Worm (Caenorhabditis elegans): ENCODE results near the gene F10A3.12.

The F10A3.12 gene

DNA sequence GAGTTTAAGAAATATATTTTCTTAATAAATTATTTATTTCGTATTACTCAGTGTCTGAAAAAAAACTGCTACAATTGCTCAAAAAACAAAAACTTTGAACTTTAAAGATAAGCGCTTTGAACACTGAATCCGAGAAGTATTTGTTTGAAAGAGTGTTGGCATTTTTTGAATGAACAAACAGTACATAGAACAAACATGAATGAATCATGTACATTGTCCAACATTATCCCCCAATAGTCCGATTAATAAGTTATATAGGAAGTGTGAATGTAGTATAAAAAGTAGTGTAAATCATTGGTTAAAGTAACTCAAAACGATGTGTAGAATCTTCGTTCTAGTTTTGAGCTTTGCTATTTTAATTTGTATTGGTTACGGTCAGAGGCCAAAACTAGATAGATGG lies 37.9 kb downstream of the F10A3.12 start, which contains the start of gene F11A5.17:
Gene F11A5.17 (plus strand): TSS at position 301 of the 400 bp plus-strand sequence.
- TF ChIP-seq ceh-9 (tag; optimal IDR thresholded peaks at IDR 0.05) (no peak), ama-1 (optimal IDR thresholded peaks at IDR 0.05) (no peak), gmeb-2 (tag; optimal IDR thresholded peaks at IDR 0.05) (no peak), che-1 (tag; optimal IDR thresholded peaks at IDR 0.05) (no peak), lin-11 (tag; optimal IDR thresholded peaks at IDR 0.05) (no peak), fkh-10 (GFP tag; optimal IDR thresholded peaks at IDR 0.05) (no peak), unc-55 (GFP tag; optimal IDR thresholded peaks at IDR 0.05) (no peak), elt-4 (tag; optimal IDR thresholded peaks at IDR 0.05) (no peak), dve-1 (tag; optimal IDR thresholded peaks at IDR 0.05) (no peak), nhr-232 (tag; optimal IDR thresholded peaks at IDR 0.05) (no peak)

DNA sequence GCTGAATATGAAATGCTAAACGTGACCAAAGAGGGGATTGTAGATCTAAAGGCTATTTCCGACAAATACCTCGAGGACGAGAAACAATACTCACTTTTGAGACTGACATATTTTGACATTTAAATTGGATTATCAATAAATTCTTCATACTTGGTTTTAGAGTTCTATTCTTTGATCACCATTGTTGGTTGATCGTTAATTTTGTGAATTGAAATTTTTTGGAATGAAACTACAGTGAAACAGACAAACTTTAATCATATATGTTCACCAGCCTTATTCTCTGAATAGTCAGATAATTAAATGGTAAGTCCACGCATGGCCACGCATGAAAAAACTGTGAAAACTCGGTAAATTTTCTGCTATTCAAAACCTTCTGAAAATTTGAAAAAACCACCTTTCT lies 38.8 kb downstream of the F10A3.12 start, which contains the start of gene F11A5.18:
Gene F11A5.18 (plus strand): TSS at position 301 of the 400 bp plus-strand sequence.
- no peak for TF ChIP-seq F13H6.1 (tag; optimal IDR thresholded peaks at IDR 0.05)
- no peak for TF ChIP-seq tbx-7 (tag; optimal IDR thresholded peaks at IDR 0.05)
- no peak for TF ChIP-seq fax-1 (tag; optimal IDR thresholded peaks at IDR 0.05)
- TF ChIP-seq fkh-6 (tag; optimal IDR thresholded peaks at IDR 0.05) = no peak
- TF ChIP-seq pha-2 (tag; optimal IDR thresholded peaks at IDR 0.05) = no peak

ce11 chrV:16204888-16205287 lies 41.1 kb downstream of the F10A3.12 start, which contains the start of gene irld-26:
Gene irld-26, plus strand, starts transcription at chrV:16205188.
- TF ChIP-seq pros-1 (tag; optimal IDR thresholded peaks at IDR 0.05) = no peak
- no peak for TF ChIP-seq ceh-48 (tag; optimal IDR thresholded peaks at IDR 0.05)
- TF ChIP-seq ceh-2 (tag; optimal IDR thresholded peaks at IDR 0.05) = no peak
- TF ChIP-seq unc-3 (GFP tag; conservative IDR thresholded peaks at IDR 0.05) = no peak
- no peak for TF ChIP-seq unc-3 (tag; optimal IDR thresholded peaks at IDR 0.05)
- no peak for TF ChIP-seq hlh-6 (tag; optimal IDR thresholded peaks at IDR 0.05)
- no peak for TF ChIP-seq pag-3 (tag; optimal IDR thresholded peaks at IDR 0.05; ENCODE audit: borderline replicate concordance)
- no peak for TF ChIP-seq elt-4 (tag; optimal IDR thresholded peaks at IDR 0.05)
- no peak for TF ChIP-seq ahr-1 (tag; optimal IDR thresholded peaks at IDR 0.05)
- no peak for TF ChIP-seq mec-3 (tag; optimal IDR thresholded peaks at IDR 0.05; ENCODE audit: borderline replicate concordance)
- TF ChIP-seq hlh-13 (GFP tag; optimal IDR thresholded peaks at IDR 0.05) = no peak
- TF ChIP-seq nhr-232 (tag; optimal IDR thresholded peaks at IDR 0.05) = no peak
- no peak for TF ChIP-seq syd-9 (tag; optimal IDR thresholded peaks at IDR 0.05)
- no peak for TF ChIP-seq ama-1 (optimal IDR thresholded peaks at IDR 0.05)
- no peak for TF ChIP-seq ref-2 (tag; optimal IDR thresholded peaks at IDR 0.05)
- no peak for TF ChIP-seq ztf-16 (tag; optimal IDR thresholded peaks at IDR 0.05)
- no peak for TF ChIP-seq ttx-3 (tag; optimal IDR thresholded peaks at IDR 0.05)
- no peak for TF ChIP-seq ceh-30 (tag; optimal IDR thresholded peaks at IDR 0.05)
- no peak for TF ChIP-seq lim-6 (tag; optimal IDR thresholded peaks at IDR 0.05)

DNA sequence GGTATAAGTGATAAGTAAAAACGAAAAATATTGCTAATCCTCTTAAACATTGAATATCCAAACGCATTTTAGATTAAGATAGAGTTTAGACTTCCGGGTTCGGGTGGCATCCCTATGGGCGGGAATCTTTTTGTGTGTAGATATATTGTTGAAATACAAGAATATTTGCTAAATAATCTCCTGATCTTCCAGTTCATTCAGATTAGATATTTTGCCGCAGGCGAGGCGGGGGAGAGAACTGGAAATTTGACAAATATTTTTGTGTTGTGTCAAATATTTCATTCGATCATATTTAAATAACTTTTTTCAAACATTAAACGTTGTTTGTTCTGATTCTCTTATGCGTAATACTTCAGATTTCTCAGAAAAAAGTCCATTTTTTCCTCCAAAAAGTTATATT lies 46.0 kb downstream of the F10A3.12 start, which contains the start of gene oac-15:
Gene oac-15 (minus strand): TSS at position 101 of the 400 bp plus-strand sequence.
- TF ChIP-seq ceh-48 (tag; optimal IDR thresholded peaks at IDR 0.05) = no peak
- TF ChIP-seq Y22D7AL.16 (tag; optimal IDR thresholded peaks at IDR 0.05) = no peak
- TF ChIP-seq K02D7.2 (tag; optimal IDR thresholded peaks at IDR 0.05) = no peak
- no peak for TF ChIP-seq ceh-45 (GFP tag; IDR thresholded peaks at IDR 0.05)
- TF ChIP-seq eyg-1 (tag; optimal IDR thresholded peaks at IDR 0.05) = no peak
- no peak for TF ChIP-seq ceh-22 (tag; optimal IDR thresholded peaks at IDR 0.05)
- TF ChIP-seq C38D4.7 (GFP tag; optimal IDR thresholded peaks at IDR 0.05) = no peak
- TF ChIP-seq C08G9.2 (tag; optimal IDR thresholded peaks at IDR 0.05) = no peak
- TF ChIP-seq fkh-10 (GFP tag; optimal IDR thresholded peaks at IDR 0.05) = no peak
- TF ChIP-seq sdc-2 (tag; optimal IDR thresholded peaks at IDR 0.05) = no peak
- no peak for TF ChIP-seq F13H6.1 (tag; optimal IDR thresholded peaks at IDR 0.05)
